Fruit fly (Drosophila melanogaster): ENCODE measurements around the gene fend.

Gene fend

dm6 chrX:9152127-9152598, 17.3 kb upstream of the fend start:
- TF ChIP-seq CG8478 (optimal IDR thresholded peaks at IDR 0.05), result no peak
- no peak for TF ChIP-seq psq (optimal IDR thresholded peaks at IDR 0.05)
- TF ChIP-seq pan (optimal IDR thresholded peaks at IDR 0.05), result no peak
- no peak for TF ChIP-seq EcR (GFP tag; optimal IDR thresholded peaks at IDR 0.05)
- TF ChIP-seq Dll (optimal IDR thresholded peaks at IDR 0.05), result no peak
- TF ChIP-seq usp (GFP tag; optimal IDR thresholded peaks at IDR 0.05), result no peak

- TF ChIP-seq usp (GFP tag; optimal IDR thresholded peaks at IDR 0.05) (no peak), psq (optimal IDR thresholded peaks at IDR 0.05) (no peak), CG8478 (optimal IDR thresholded peaks at IDR 0.05) (no peak), pan (optimal IDR thresholded peaks at IDR 0.05) (no peak), EcR (GFP tag; optimal IDR thresholded peaks at IDR 0.05) (no peak), Dll (optimal IDR thresholded peaks at IDR 0.05) (no peak)
Measured at dm6 chrX:9148989-9149522, 14.2 kb upstream of the fend start, which contains the start of the genes fh and Bap111. Gene fh, minus strand, starts transcription at chrX:9149071. Gene Bap111, plus strand, starts transcription at chrX:9149309.

dm6 chrX:9142224-9142802, 7.4 kb upstream of the fend start, which contains the start of gene CG7065:
Gene CG7065, plus strand, starts transcription at chrX:9142493.
- TF ChIP-seq EcR (GFP tag; optimal IDR thresholded peaks at IDR 0.05) (no peak), usp (GFP tag; optimal IDR thresholded peaks at IDR 0.05) (no peak), pan (optimal IDR thresholded peaks at IDR 0.05) (no peak), Dll (optimal IDR thresholded peaks at IDR 0.05) (no peak), CG8478 (optimal IDR thresholded peaks at IDR 0.05) (no peak), psq (optimal IDR thresholded peaks at IDR 0.05) (no peak)

- TF ChIP-seq CG8478 (optimal IDR thresholded peaks at IDR 0.05), result no peak
Measured at dm6 chrX:9141219-9141618, 6.3 kb upstream of the fend start.

- TF ChIP-seq pan (optimal IDR thresholded peaks at IDR 0.05) (no peak), usp (GFP tag; optimal IDR thresholded peaks at IDR 0.05) (no peak), EcR (GFP tag; optimal IDR thresholded peaks at IDR 0.05) (no peak), psq (optimal IDR thresholded peaks at IDR 0.05) (no peak), Dll (optimal IDR thresholded peaks at IDR 0.05) (no peak), CG8478 (optimal IDR thresholded peaks at IDR 0.05) (no peak)
Measured at dm6 chrX:9139138-9139537, 4.2 kb upstream of the fend start.

- no peak for TF ChIP-seq usp (GFP tag; optimal IDR thresholded peaks at IDR 0.05)
- TF ChIP-seq CG8478 (optimal IDR thresholded peaks at IDR 0.05), result no peak
- TF ChIP-seq psq (optimal IDR thresholded peaks at IDR 0.05), result no peak
- no peak for TF ChIP-seq EcR (GFP tag; optimal IDR thresholded peaks at IDR 0.05)
Measured at dm6 chrX:9136776-9137550, 2.1 kb upstream of the fend start.

dm6 chrX:9134241-9134849, 554 bp downstream of the fend start:
- no peak for TF ChIP-seq EcR (GFP tag; optimal IDR thresholded peaks at IDR 0.05)
- TF ChIP-seq pan (optimal IDR thresholded peaks at IDR 0.05), result no peak
- no peak for TF ChIP-seq usp (GFP tag; optimal IDR thresholded peaks at IDR 0.05)
- TF ChIP-seq psq (optimal IDR thresholded peaks at IDR 0.05), result no peak
- no peak for TF ChIP-seq Dll (optimal IDR thresholded peaks at IDR 0.05)
- TF ChIP-seq CG8478 (optimal IDR thresholded peaks at IDR 0.05), result no peak

- no peak for TF ChIP-seq Dll (optimal IDR thresholded peaks at IDR 0.05)
- TF ChIP-seq pan (optimal IDR thresholded peaks at IDR 0.05), result no peak
- no peak for TF ChIP-seq usp (GFP tag; optimal IDR thresholded peaks at IDR 0.05)
- no peak for TF ChIP-seq EcR (GFP tag; optimal IDR thresholded peaks at IDR 0.05)
- no peak for TF ChIP-seq CG8478 (optimal IDR thresholded peaks at IDR 0.05)
- no peak for TF ChIP-seq psq (optimal IDR thresholded peaks at IDR 0.05)
Measured at dm6 chrX:9133577-9134240, 1.2 kb downstream of the fend start.

dm6 chrX:9132589-9133237, 2.2 kb downstream of the fend start:
- TF ChIP-seq pan (optimal IDR thresholded peaks at IDR 0.05), result no peak
- no peak for TF ChIP-seq usp (GFP tag; optimal IDR thresholded peaks at IDR 0.05)
- TF ChIP-seq Dll (optimal IDR thresholded peaks at IDR 0.05), result no peak
- TF ChIP-seq EcR (GFP tag; optimal IDR thresholded peaks at IDR 0.05), result no peak
- TF ChIP-seq CG8478 (optimal IDR thresholded peaks at IDR 0.05), result no peak
- TF ChIP-seq psq (optimal IDR thresholded peaks at IDR 0.05), result no peak

- TF ChIP-seq psq (optimal IDR thresholded peaks at IDR 0.05) (no peak), EcR (GFP tag; optimal IDR thresholded peaks at IDR 0.05) (no peak), usp (GFP tag; optimal IDR thresholded peaks at IDR 0.05) (no peak), pan (optimal IDR thresholded peaks at IDR 0.05) (no peak), Dll (optimal IDR thresholded peaks at IDR 0.05) (no peak), CG8478 (optimal IDR thresholded peaks at IDR 0.05) (no peak)
Measured at dm6 chrX:9131523-9131922, 3.4 kb downstream of the fend start.

dm6 chrX:9130243-9130642, 4.7 kb downstream of the fend start:
- TF ChIP-seq usp (GFP tag; optimal IDR thresholded peaks at IDR 0.05) (no peak), psq (optimal IDR thresholded peaks at IDR 0.05) (no peak), pan (optimal IDR thresholded peaks at IDR 0.05) (no peak)

Data from whole organism.